Fruit fly (Drosophila melanogaster): ENCODE results near the gene Sprn.

DNA sequence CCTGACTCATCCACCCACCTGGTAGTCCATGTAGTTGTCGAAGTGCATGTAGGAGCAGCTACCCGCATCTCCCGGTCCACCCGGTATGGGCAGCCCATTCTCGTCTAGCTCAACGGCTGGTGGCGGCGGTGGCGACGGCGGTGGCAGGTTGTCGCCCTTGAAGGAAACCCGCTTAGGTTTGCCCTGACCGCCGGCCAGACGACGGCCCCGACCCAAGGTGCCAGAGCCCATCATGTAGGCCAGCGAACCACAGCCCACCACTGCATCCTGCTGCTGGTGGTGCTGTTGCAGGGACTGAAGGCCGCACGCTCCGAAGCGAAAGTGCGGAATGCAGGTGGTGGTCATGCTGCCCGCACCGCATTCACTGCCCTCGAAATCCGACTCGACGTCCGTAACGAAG lies 16.6 kb upstream of the Sprn start:
- TF ChIP-seq CG33017 (tag; optimal IDR thresholded peaks at IDR 0.05): no peak
- TF ChIP-seq ovo (GFP tag; optimal IDR thresholded peaks at IDR 0.05): no peak
- TF ChIP-seq CG7101 (tag; optimal IDR thresholded peaks at IDR 0.05): no peak
- TF ChIP-seq CG12768 (GFP tag; optimal IDR thresholded peaks at IDR 0.05): no peak
- no peak for TF ChIP-seq CG14711 (tag; optimal IDR thresholded peaks at IDR 0.05)
